Fruit fly (Drosophila melanogaster) whole organism: Measurements from ENCODE around the gene CG31296.

ENCODE experiments used
- CG8478 ChIP-seq: fragments of >200 bp; optimal IDR thresholded peaks from 2 replicates; lab custom pipeline; 2018; ENCODE audit warnings: inconsistent platforms
- Dll ChIP-seq: fragments of >200 bp; optimal IDR thresholded peaks from 2 replicates; lab custom pipeline; 2017
- EcR ChIP-seq, 2 experiments: fragments of >200 bp; optimal IDR thresholded peaks; 2 replicates each; lab custom pipeline; 2017; ENCODE audit warnings: missing biosample characterization in 2 of 2, missing genetic modification characterization in 2 of 2, missing genetic modification reagents in 2 of 2
- pan ChIP-seq: fragments of >200 bp; optimal IDR thresholded peaks from 2 replicates; lab custom pipeline; 2017
- psq ChIP-seq: fragments of >200 bp; optimal IDR thresholded peaks from 2 replicates; lab custom pipeline; 2017
- usp ChIP-seq: fragments of >200 bp; optimal IDR thresholded peaks from 2 replicates; lab custom pipeline; 2017; ENCODE audit warnings: missing biosample characterization, missing genetic modification characterization, mixed read lengths

DNA sequence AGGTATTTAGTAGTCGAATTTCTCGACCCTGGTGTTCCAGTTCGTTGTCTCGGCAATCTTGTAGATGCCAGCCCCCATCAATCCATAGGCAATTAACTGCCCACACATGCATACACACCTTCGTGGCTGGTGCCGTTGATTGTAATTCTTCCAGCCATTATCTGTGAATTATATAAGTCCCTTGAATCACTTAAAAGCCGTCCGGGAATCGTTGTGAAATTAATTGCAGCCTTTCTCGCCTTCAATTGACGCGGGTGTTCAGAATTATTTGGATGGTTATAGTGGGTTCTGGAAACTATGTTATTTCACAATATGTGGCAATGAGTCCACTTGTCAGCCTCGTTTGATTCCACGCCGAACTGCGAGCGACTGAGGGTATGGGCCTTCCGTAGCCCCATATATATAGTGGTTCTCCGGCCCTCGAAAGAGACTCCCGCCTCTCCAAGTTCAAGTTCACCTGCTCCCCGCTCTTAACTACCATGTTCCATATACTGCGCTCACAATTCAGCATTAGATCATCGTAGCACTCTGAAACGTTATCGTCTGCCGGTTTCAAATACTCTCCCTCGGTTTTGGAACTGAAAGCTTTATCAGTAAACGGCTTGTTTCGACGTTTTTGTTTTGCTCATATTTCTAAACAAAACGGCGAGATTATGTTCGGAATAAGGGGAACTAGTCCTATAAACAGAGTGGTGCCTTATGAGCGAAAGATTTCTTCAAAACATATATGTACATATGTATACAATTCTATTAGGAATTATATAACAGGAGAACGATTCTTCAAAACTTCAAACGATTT is 5.8 kb upstream of the CG31296 start, which contains the start of gene AOX1:
- no peak for TF ChIP-seq CG8478 (lab: Kevin White, UChicago)
- TF ChIP-seq psq (lab: Kevin White, UChicago), result no peak
- TF ChIP-seq pan, result no peak
- no peak for TF ChIP-seq usp (GFP tag; lab: Kevin White, UChicago)
- no peak for TF ChIP-seq EcR (GFP tag; optimal IDR thresholded peaks at IDR 0.05; lab: Kevin White, UChicago)
- TF ChIP-seq Dll (lab: Kevin White, UChicago), result no peak
